Worm (Caenorhabditis elegans) whole organism, mixed stage, embryonic: ENCODE measurements around the gene clec-246.

ENCODE experiments used
- M03D4.4 ChIP-seq: sonication (generic microtip); optimal IDR thresholded peaks from 2 replicates; lab custom pipeline; 2017; ENCODE audit warnings: mild to moderate bottlenecking, missing genetic modification characterization, missing compliant biosample characterization
- bed-3 ChIP-seq: fragments of 200-800 bp; sonication (Bioruptor generic); optimal IDR thresholded peaks from 3 replicates; lab custom pipeline; 2018; ENCODE audit warnings: mild to moderate bottlenecking, missing genetic modification characterization, moderate library complexity, missing compliant biosample characterization
- blmp-1 ChIP-seq: fragments of 150-350 bp; optimal IDR thresholded peaks from 2 replicates; lab custom pipeline; 2014; ENCODE audit warnings: missing biosample characterization, missing genetic modification characterization
- ceh-39 ChIP-seq: fragments of 150-350 bp; optimal IDR thresholded peaks from 2 replicates; lab custom pipeline; 2014; ENCODE audit warnings: missing biosample characterization, missing genetic modification characterization
- ceh-43 ChIP-seq: fragments of 200-800 bp; sonication (Bioruptor generic); optimal IDR thresholded peaks from 2 replicates; lab custom pipeline; 2018; ENCODE audit warnings: mild to moderate bottlenecking, missing genetic modification characterization, moderate library complexity, missing compliant biosample characterization
- ceh-83 ChIP-seq: fragments of 200-800 bp; sonication (Bioruptor generic); optimal IDR thresholded peaks from 2 replicates; lab custom pipeline; 2018; ENCODE audit warnings: mild to moderate bottlenecking, missing genetic modification characterization, missing compliant biosample characterization
- ces-1 ChIP-seq: fragments of 150-350 bp; optimal IDR thresholded peaks from 2 replicates; lab custom pipeline; 2014; ENCODE audit warnings: missing biosample characterization, missing genetic modification reagents, missing genetic modification characterization
- cnd-1 ChIP-seq: fragments of 200-800 bp; sonication (Bioruptor generic); optimal IDR thresholded peaks from 2 replicates; lab custom pipeline; 2018; ENCODE audit warnings: mild to moderate bottlenecking, missing genetic modification characterization, missing compliant biosample characterization
- drap-1 ChIP-seq: fragments of 200-800 bp; sonication (Bioruptor generic); optimal IDR thresholded peaks from 3 replicates; lab custom pipeline; 2018; ENCODE audit warnings: mild to moderate bottlenecking, missing genetic modification characterization, missing compliant biosample characterization
- elt-3 ChIP-seq: fragments of 150-350 bp; optimal IDR thresholded peaks from 2 replicates; lab custom pipeline; 2014; ENCODE audit warnings: missing biosample characterization, missing genetic modification characterization
- flh-1 ChIP-seq: fragments of 200-800 bp; sonication (Bioruptor generic); optimal IDR thresholded peaks from 2 replicates; lab custom pipeline; 2018; ENCODE audit warnings: mild to moderate bottlenecking, missing genetic modification characterization, moderate library complexity, missing compliant biosample characterization
- ham-2 ChIP-seq: fragments of 200-800 bp; sonication (Bioruptor generic); optimal IDR thresholded peaks from 2 replicates; lab custom pipeline; 2018; ENCODE audit warnings: mild to moderate bottlenecking, missing genetic modification characterization, missing compliant biosample characterization
- lin-13 ChIP-seq: fragments of 150-350 bp; optimal IDR thresholded peaks from 2 replicates; lab custom pipeline; 2014; ENCODE audit warnings: missing biosample characterization, missing genetic modification characterization
- lsy-2 ChIP-seq: fragments of 150-350 bp; optimal IDR thresholded peaks from 2 replicates; lab custom pipeline; 2014; ENCODE audit warnings: missing biosample characterization, missing genetic modification characterization
- mab-5 ChIP-seq: fragments of 150-350 bp; optimal IDR thresholded peaks from 2 replicates; lab custom pipeline; 2014; ENCODE audit warnings: missing biosample characterization, missing genetic modification characterization
- mep-1 ChIP-seq: fragments of 150-350 bp; optimal IDR thresholded peaks from 2 replicates; lab custom pipeline; 2017; ENCODE audit warnings: missing biosample characterization, missing genetic modification reagents, missing genetic modification characterization, inconsistent platforms
- mls-2 ChIP-seq: sonication (generic microtip); optimal IDR thresholded peaks from 2 replicates; lab custom pipeline; 2016; ENCODE audit warnings: mild to moderate bottlenecking, missing genetic modification characterization, moderate library complexity, missing compliant biosample characterization
- nhr-12 ChIP-seq: fragments of 150-350 bp; optimal IDR thresholded peaks from 2 replicates; lab custom pipeline; 2014; ENCODE audit warnings: missing biosample characterization, missing genetic modification characterization
- nhr-2 ChIP-seq: fragments of 150-350 bp; optimal IDR thresholded peaks from 2 replicates; lab custom pipeline; 2014; ENCODE audit warnings: missing biosample characterization, missing genetic modification characterization
- nhr-237 ChIP-seq: fragments of 150-350 bp; optimal IDR thresholded peaks from 2 replicates; lab custom pipeline; 2014; ENCODE audit warnings: missing biosample characterization, missing genetic modification characterization
- nhr-28 ChIP-seq: fragments of 150-350 bp; optimal IDR thresholded peaks from 2 replicates; lab custom pipeline; 2014; ENCODE audit warnings: missing biosample characterization, missing genetic modification characterization
- nhr-76 ChIP-seq: sonication (generic microtip); optimal IDR thresholded peaks from 2 replicates; lab custom pipeline; 2017; ENCODE audit warnings: missing biosample characterization, missing genetic modification characterization
- pha-4 ChIP-seq: fragments of 150-350 bp; optimal IDR thresholded peaks from 2 replicates; lab custom pipeline; 2018; ENCODE audit warnings: missing biosample characterization, missing genetic modification reagents, missing genetic modification characterization
- sem-2 ChIP-seq: fragments of 200-800 bp; sonication (Bioruptor generic); optimal IDR thresholded peaks from 2 replicates; lab custom pipeline; 2018; ENCODE audit warnings: mild to moderate bottlenecking, missing genetic modification characterization, missing compliant biosample characterization
- snpc-4 ChIP-seq: fragments of 150-350 bp; optimal IDR thresholded peaks from 2 replicates; lab custom pipeline; 2014; ENCODE audit warnings: missing biosample characterization, missing genetic modification characterization
- sptf-1 ChIP-seq: sonication (generic microtip); optimal IDR thresholded peaks from 2 replicates; lab custom pipeline; 2017; ENCODE audit warnings: mild to moderate bottlenecking, missing genetic modification characterization, moderate library complexity, missing compliant biosample characterization
- tbx-8 ChIP-seq: fragments of 200-800 bp; sonication (Bioruptor generic); optimal IDR thresholded peaks from 2 replicates; lab custom pipeline; 2018; ENCODE audit warnings: mild to moderate bottlenecking, missing genetic modification characterization, moderate library complexity, missing compliant biosample characterization
- unc-120 ChIP-seq: sonication (generic microtip); optimal IDR thresholded peaks from 2 replicates; lab custom pipeline; 2017; ENCODE audit warnings: missing genetic modification characterization, missing compliant biosample characterization; ENCODE audit not compliant: poor library complexity, severe bottlenecking
- unc-39 ChIP-seq: fragments of 150-350 bp; optimal IDR thresholded peaks from 2 replicates; lab custom pipeline; 2014; ENCODE audit warnings: missing biosample characterization, missing genetic modification characterization
- unc-62 ChIP-seq: fragments of 150-350 bp; optimal IDR thresholded peaks from 2 replicates; lab custom pipeline; 2014; ENCODE audit warnings: missing biosample characterization, missing genetic modification reagents, missing genetic modification characterization
- zip-8 ChIP-seq: fragments of 150-350 bp; optimal IDR thresholded peaks from 2 replicates; lab custom pipeline; 2014; ENCODE audit warnings: missing biosample characterization, missing genetic modification characterization
- ztf-11 ChIP-seq: fragments of 150-350 bp; optimal IDR thresholded peaks from 2 replicates; lab custom pipeline; 2014; ENCODE audit warnings: missing biosample characterization, missing genetic modification characterization

The clec-246 gene

DNA sequence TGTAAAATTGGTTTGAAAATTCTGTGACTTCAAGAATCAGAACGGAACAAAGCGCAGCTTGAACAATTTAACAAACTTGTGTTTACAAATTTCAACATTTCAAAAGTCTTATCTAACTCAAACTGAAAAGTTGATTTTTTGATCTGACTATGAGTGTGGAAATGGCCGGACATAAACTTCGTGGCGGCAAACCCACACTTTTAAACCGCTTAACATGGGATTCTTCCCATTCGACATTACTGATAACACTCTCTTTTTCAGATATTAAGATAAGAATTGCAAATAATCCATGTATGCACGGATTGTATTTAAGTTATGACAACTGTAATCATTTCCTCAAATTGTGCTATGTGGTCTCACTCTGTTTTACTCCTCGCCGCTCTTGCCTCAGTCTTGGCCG, 1.8 kb downstream of the clec-246 start, which contains the start of gene clec-42:
TSS of gene clec-42 (plus strand) at position 285 of the 400 bp plus-strand sequence.
- TF ChIP-seq drap-1 (GFP tag; lab: Kevin White, UChicago) (no peak), nhr-12 (tag; lab: Kevin White, UChicago) (no peak), ham-2 (no peak), nhr-237 (tag; lab: Kevin White, UChicago) (no peak)
- TF ChIP-seq, all 35 proteins: peak for 0

- no peak for TF ChIP-seq nhr-237 (tag; lab: Kevin White, UChicago)
- TF ChIP-seq sptf-1: no peak
- no peak for TF ChIP-seq zip-8 (tag; lab: Kevin White, UChicago)
- TF ChIP-seq lin-13: no peak
Observed at ce11 chrV:18195006-18195405, 5.7 kb downstream of the clec-246 start, which contains the start of gene F16H6.3. F16H6.3 (plus strand) TSS chrV:18195306.

DNA sequence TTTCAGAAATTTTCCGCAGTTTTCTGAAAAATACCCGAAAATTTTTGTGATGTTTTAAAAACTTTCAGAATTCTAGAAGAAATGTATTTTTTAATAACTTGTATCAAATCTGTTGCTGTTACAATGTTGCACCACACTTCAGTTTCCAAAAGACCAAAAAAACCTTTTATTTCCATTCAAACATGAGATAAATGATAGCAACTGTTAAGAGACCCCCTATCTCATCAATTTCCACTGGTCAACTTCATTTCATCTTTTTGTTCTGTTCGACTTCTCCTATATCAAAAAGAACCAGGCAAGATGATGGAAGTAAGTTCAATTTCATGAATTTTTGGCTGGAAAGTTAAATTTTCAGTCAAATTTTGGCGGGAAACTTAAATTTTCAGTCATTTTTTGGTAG, 9.1 kb downstream of the clec-246 start, which contains the start of gene F16H6.4:
TSS of gene F16H6.4 (plus strand) at position 301 of the 400 bp plus-strand sequence.
- no peak for TF ChIP-seq bed-3
- no peak for TF ChIP-seq M03D4.4
- no peak for TF ChIP-seq nhr-12 (tag; lab: Kevin White, UChicago)
- TF ChIP-seq cnd-1 (tag; lab: Kevin White, UChicago): no peak
- TF ChIP-seq sem-2 (GFP tag; lab: Kevin White, UChicago): no peak
- TF ChIP-seq ces-1 (GFP tag; lab: Kevin White, UChicago): no peak
- no peak for TF ChIP-seq flh-1 (GFP tag; lab: Kevin White, UChicago)
- TF ChIP-seq zip-8 (tag; lab: Kevin White, UChicago): no peak
- no peak for TF ChIP-seq mep-1
- TF ChIP-seq lsy-2 (tag; lab: Kevin White, UChicago): no peak
- no peak for TF ChIP-seq lin-13
- TF ChIP-seq mab-5 (tag; lab: Kevin White, UChicago): no peak
- TF ChIP-seq ceh-83 (GFP tag; lab: Kevin White, UChicago): no peak
- TF ChIP-seq drap-1 (GFP tag; lab: Kevin White, UChicago): no peak
- TF ChIP-seq nhr-237 (tag; lab: Kevin White, UChicago): no peak
- no peak for TF ChIP-seq ceh-39 (tag; lab: Kevin White, UChicago)
- TF ChIP-seq ham-2: no peak
- TF ChIP-seq unc-39 (tag; lab: Kevin White, UChicago): no peak
- no peak for TF ChIP-seq nhr-2
- TF ChIP-seq, all 35 proteins: peak for 0

DNA sequence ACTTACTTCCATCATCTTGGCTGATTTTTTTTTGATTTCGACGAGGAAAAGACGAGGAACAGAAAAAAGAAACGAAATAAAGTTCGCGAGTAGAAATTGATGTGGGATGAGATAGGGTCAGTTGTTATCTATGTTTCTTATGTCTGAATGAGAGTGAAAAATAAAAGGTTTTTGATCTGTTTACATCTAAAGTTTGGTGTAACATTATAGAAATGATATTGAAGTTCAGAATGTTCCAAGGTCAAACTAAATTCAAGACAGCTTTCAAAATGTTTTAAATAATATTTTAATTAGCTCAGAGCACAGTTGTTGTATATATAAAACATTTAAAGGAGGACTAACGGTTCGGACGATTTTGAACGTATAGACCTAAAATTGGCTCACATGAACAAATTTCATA, 19.8 kb downstream of the clec-246 start, which contains the start of gene F16H6.7:
TSS of gene F16H6.7 (minus strand) at position 101 of the 400 bp plus-strand sequence.
- TF ChIP-seq pha-4 (tag; lab: Kevin White, UChicago): no peak
- no peak for TF ChIP-seq nhr-28 (tag; lab: Kevin White, UChicago)
- TF ChIP-seq unc-62 (GFP tag; lab: Kevin White, UChicago): no peak
- TF ChIP-seq snpc-4: no peak
- TF ChIP-seq nhr-76: no peak
- no peak for TF ChIP-seq lsy-2 (tag; lab: Kevin White, UChicago)
- TF ChIP-seq mab-5 (tag; lab: Kevin White, UChicago): no peak
- TF ChIP-seq lin-13: no peak
- TF ChIP-seq unc-120 (tag; lab: Kevin White, UChicago): no peak
- no peak for TF ChIP-seq mls-2
- TF ChIP-seq blmp-1 (tag; lab: Kevin White, UChicago): no peak
- TF ChIP-seq ces-1 (GFP tag; lab: Kevin White, UChicago): no peak
- no peak for TF ChIP-seq mep-1
- TF ChIP-seq ztf-11 (tag; lab: Kevin White, UChicago): no peak
- no peak for TF ChIP-seq nhr-2
- TF ChIP-seq elt-3 (tag; lab: Kevin White, UChicago): no peak
- no peak for TF ChIP-seq ceh-39 (tag; lab: Kevin White, UChicago)
- TF ChIP-seq nhr-237 (tag; lab: Kevin White, UChicago): no peak
- no peak for TF ChIP-seq zip-8 (tag; lab: Kevin White, UChicago)
- TF ChIP-seq, all 35 proteins: peak for 0

DNA sequence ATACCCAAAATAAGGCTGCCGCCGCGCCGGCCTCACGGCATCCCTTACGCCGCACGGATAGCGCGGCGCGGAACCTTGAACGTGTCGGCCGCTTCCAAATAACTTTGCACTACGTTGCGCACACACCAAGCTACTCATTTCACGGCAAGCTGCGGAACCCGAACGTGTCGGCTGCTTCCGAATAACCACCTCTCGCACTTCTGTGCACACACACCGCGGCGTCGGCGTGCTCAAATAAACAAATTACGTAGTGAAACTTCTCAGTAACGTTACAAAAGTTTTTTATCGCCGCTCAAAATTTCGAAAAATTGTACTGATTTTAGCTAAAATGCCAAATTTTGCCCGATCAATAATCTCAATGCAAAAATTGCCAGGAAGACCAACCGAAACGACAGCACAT, 23.6 kb downstream of the clec-246 start:
- TF ChIP-seq nhr-237 (tag; lab: Kevin White, UChicago) (no peak), sem-2 (GFP tag; lab: Kevin White, UChicago) (no peak), unc-39 (tag; lab: Kevin White, UChicago) (no peak), nhr-2 (no peak), ceh-43 (GFP tag; lab: Kevin White, UChicago) (no peak), tbx-8 (no peak), drap-1 (GFP tag; lab: Kevin White, UChicago) (no peak), zip-8 (tag; lab: Kevin White, UChicago) (no peak), mab-5 (tag; lab: Kevin White, UChicago) (no peak), ceh-83 (GFP tag; lab: Kevin White, UChicago) (no peak), nhr-28 (tag; lab: Kevin White, UChicago) (no peak)
